Worm (Caenorhabditis elegans): Measurements from ENCODE around the gene srab-17.

DNA sequence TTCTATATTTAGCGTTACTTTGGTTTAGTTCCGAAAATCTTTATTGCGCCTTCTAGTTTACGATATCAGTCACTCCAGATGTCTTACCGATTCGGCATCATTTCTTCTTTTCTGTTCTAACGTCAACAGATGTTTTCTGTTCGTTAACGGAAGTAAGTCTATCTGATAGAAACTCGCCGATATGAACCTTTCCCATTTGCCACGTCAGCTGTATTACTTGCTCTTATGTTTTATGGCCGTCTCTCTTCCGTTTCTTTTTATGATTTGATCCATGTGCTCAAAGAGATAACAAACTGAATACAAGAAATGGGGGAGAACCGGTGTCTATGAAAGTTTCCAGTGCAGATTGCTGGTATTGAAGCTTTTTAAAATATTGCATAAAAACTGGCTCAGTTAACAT is 11.2 kb upstream of the srab-17 start, which contains the start of gene srab-26:
- TF ChIP-seq zip-8 (tag; optimal IDR thresholded peaks at IDR 0.05) (no peak), nhr-76 (tag; optimal IDR thresholded peaks at IDR 0.05) (no peak), nhr-237 (tag; optimal IDR thresholded peaks at IDR 0.05) (no peak), ces-1 (GFP tag; optimal IDR thresholded peaks at IDR 0.05) (no peak), ceh-43 (GFP tag; optimal IDR thresholded peaks at IDR 0.05) (no peak), ztf-11 (tag; optimal IDR thresholded peaks at IDR 0.05) (no peak), mab-5 (tag; optimal IDR thresholded peaks at IDR 0.05) (no peak), lsy-2 (tag; optimal IDR thresholded peaks at IDR 0.05) (no peak), mep-1 (tag; optimal IDR thresholded peaks at IDR 0.05) (no peak), tbx-8 (GFP tag; optimal IDR thresholded peaks at IDR 0.05) (no peak)
